Worm (Caenorhabditis elegans) whole organism, L1 larva: ENCODE results near the gene asp-16.

Source experiments
- alr-1 ChIP-seq: fragments of 200-800 bp; sonication (Bioruptor generic); optimal IDR thresholded peaks from 2 replicates; lab custom pipeline; 2018; ENCODE audit warnings: borderline replicate concordance, mild to moderate bottlenecking, missing genetic modification characterization, missing compliant biosample characterization
- ama-1 ChIP-seq: fragments of 150-350 bp; optimal IDR thresholded peaks from 2 replicates; lab custom pipeline; 2014
- blmp-1 ChIP-seq: fragments of 150-350 bp; optimal IDR thresholded peaks from 2 replicates; lab custom pipeline; 2014; ENCODE audit warnings: missing biosample characterization, missing genetic modification characterization
- ceh-82 ChIP-seq, 3 experiments: fragments of 150-350 bp in 1 of 3; sonication (generic microtip) in 2 of 3; optimal IDR thresholded peaks; 2 replicates each; lab custom pipeline; 2014 to 2017; ENCODE audit warnings: missing biosample characterization in 3 of 3, missing genetic modification characterization in 3 of 3
- ceh-90 ChIP-seq: sonication (generic microtip); optimal IDR thresholded peaks from 2 replicates; lab custom pipeline; 2016; ENCODE audit warnings: missing genetic modification characterization, missing compliant biosample characterization
- egl-13 ChIP-seq: sonication (generic microtip); optimal IDR thresholded peaks from 2 replicates; lab custom pipeline; 2016; ENCODE audit warnings: missing genotype, missing genetic modification reagents, missing genetic modification characterization, missing compliant biosample characterization
- fkh-4 ChIP-seq: sonication (generic microtip); optimal IDR thresholded peaks from 2 replicates; lab custom pipeline; 2016; ENCODE audit warnings: missing compliant biosample characterization, missing genetic modification characterization, borderline replicate concordance
- fos-1 ChIP-seq: fragments of 150-350 bp; optimal IDR thresholded peaks from 2 replicates; lab custom pipeline; 2014; ENCODE audit warnings: missing biosample characterization, missing genetic modification characterization
- grh-1 ChIP-seq: fragments of 200-800 bp; sonication (Bioruptor generic); IDR thresholded peaks from 2 replicates; pipeline ENCODE4 v1.3.6; 2022; ENCODE audit warnings: missing genetic modification reagents, missing genetic modification characterization, missing compliant biosample characterization
- hlh-4 ChIP-seq: sonication (generic microtip); optimal IDR thresholded peaks from 2 replicates; lab custom pipeline; 2016; ENCODE audit warnings: mild to moderate bottlenecking, missing genetic modification characterization, missing compliant biosample characterization
- hpl-2 ChIP-seq: fragments of 150-350 bp; optimal IDR thresholded peaks from 2 replicates; lab custom pipeline; 2014; ENCODE audit warnings: missing biosample characterization, missing genetic modification reagents, missing genetic modification characterization
- irx-1 ChIP-seq: sonication (generic microtip); optimal IDR thresholded peaks from 2 replicates; lab custom pipeline; 2016; ENCODE audit warnings: missing genetic modification characterization, missing compliant biosample characterization
- isw-1 ChIP-seq: fragments of 200-800 bp; sonication (Bioruptor generic); IDR thresholded peaks from 2 replicates; pipeline ENCODE4 v1.3.6; 2022; ENCODE audit warnings: missing genetic modification characterization, missing compliant biosample characterization
- jun-1 ChIP-seq: fragments of 150-350 bp; optimal IDR thresholded peaks from 2 replicates; lab custom pipeline; 2014; ENCODE audit warnings: missing biosample characterization, missing genetic modification reagents, missing genetic modification characterization
- lin-14 ChIP-seq: fragments of 200-800 bp; sonication (Bioruptor generic); optimal IDR thresholded peaks from 2 replicates; lab custom pipeline; 2018; ENCODE audit warnings: mild to moderate bottlenecking, missing genetic modification characterization, moderate library complexity, missing compliant biosample characterization
- lin-15B ChIP-seq: fragments of 150-350 bp; sonication (generic microtip); optimal IDR thresholded peaks from 3 replicates; lab custom pipeline; 2014; ENCODE audit warnings: missing biosample characterization, missing genetic modification characterization
- lin-35 ChIP-seq, 2 experiments: fragments of 150-350 bp; optimal IDR thresholded peaks; 2 replicates each; lab custom pipeline; 2014; ENCODE audit warnings: missing biosample characterization in 2 of 2, missing genetic modification characterization in 2 of 2, missing genetic modification reagents in 2 of 2
- lsy-2 ChIP-seq, 2 experiments: fragments of 150-350 bp; optimal IDR thresholded peaks; 2 replicates each; lab custom pipeline; 2014; ENCODE audit warnings: missing biosample characterization in 2 of 2, missing genetic modification characterization in 2 of 2
- mab-9 ChIP-seq: fragments of 200-800 bp; sonication (Bioruptor generic); IDR thresholded peaks from 2 replicates; pipeline ENCODE4 v1.3.6; 2022; ENCODE audit warnings: missing genetic modification reagents, missing genetic modification characterization, missing compliant biosample characterization
- mep-1 ChIP-seq: fragments of 150-350 bp; optimal IDR thresholded peaks from 2 replicates; lab custom pipeline; 2014; ENCODE audit warnings: missing biosample characterization, missing genetic modification characterization
- nhr-11 ChIP-seq: fragments of 150-350 bp; optimal IDR thresholded peaks from 2 replicates; lab custom pipeline; 2014; ENCODE audit warnings: missing biosample characterization, missing genetic modification characterization
- nhr-12 ChIP-seq: sonication (generic microtip); optimal IDR thresholded peaks from 2 replicates; lab custom pipeline; 2017; ENCODE audit warnings: missing biosample characterization, missing genetic modification characterization
- nhr-19 ChIP-seq: fragments of 200-800 bp; sonication (Bioruptor generic); conservative IDR thresholded peaks from 2 replicates; pipeline ENCODE4 v1.3.6; 2022; ENCODE audit warnings: missing genetic modification characterization, missing compliant biosample characterization
- nhr-28 ChIP-seq: fragments of 150-350 bp; optimal IDR thresholded peaks from 2 replicates; lab custom pipeline; 2014; ENCODE audit warnings: missing biosample characterization, missing genetic modification characterization
- nhr-47 ChIP-seq: sonication (generic microtip); optimal IDR thresholded peaks from 2 replicates; lab custom pipeline; 2016; ENCODE audit warnings: mild to moderate bottlenecking, missing genetic modification characterization, moderate library complexity, missing compliant biosample characterization
- nhr-76 ChIP-seq: sonication (generic microtip); optimal IDR thresholded peaks from 2 replicates; lab custom pipeline; 2017; ENCODE audit warnings: missing biosample characterization, missing genetic modification characterization
- nhr-84 ChIP-seq: sonication (generic microtip); optimal IDR thresholded peaks from 2 replicates; lab custom pipeline; 2017; ENCODE audit warnings: missing biosample characterization, missing genetic modification characterization
- pag-3 ChIP-seq: sonication (generic microtip); optimal IDR thresholded peaks from 2 replicates; lab custom pipeline; 2017; ENCODE audit warnings: missing genetic modification characterization, mild to moderate bottlenecking, missing compliant biosample characterization, antibody characterized with exemption, borderline replicate concordance; ENCODE audit not compliant: insufficient read depth
- snpc-4 ChIP-seq: fragments of 150-350 bp; optimal IDR thresholded peaks from 2 replicates; lab custom pipeline; 2014; ENCODE audit warnings: missing biosample characterization, missing genetic modification characterization
- sptf-1 ChIP-seq: fragments of 150-350 bp; optimal IDR thresholded peaks from 2 replicates; lab custom pipeline; 2014; ENCODE audit warnings: missing biosample characterization, missing genetic modification characterization
- sup-37 ChIP-seq: fragments of 200-800 bp; sonication (Bioruptor generic); optimal IDR thresholded peaks from 2 replicates; lab custom pipeline; 2018; ENCODE audit warnings: mild to moderate bottlenecking, missing genetic modification characterization, missing compliant biosample characterization
- tlp-1 ChIP-seq: fragments of 150-350 bp; optimal IDR thresholded peaks from 2 replicates; lab custom pipeline; 2014; ENCODE audit warnings: missing biosample characterization, missing genetic modification characterization
- vab-15 ChIP-seq: sonication (generic microtip); optimal IDR thresholded peaks from 2 replicates; lab custom pipeline; 2017; ENCODE audit warnings: missing genotype, mild to moderate bottlenecking, missing genetic modification characterization, missing compliant biosample characterization
- xbp-1 ChIP-seq: sonication (generic microtip); optimal IDR thresholded peaks from 2 replicates; lab custom pipeline; 2016; ENCODE audit warnings: missing genetic modification characterization, missing compliant biosample characterization
- zag-1 ChIP-seq: fragments of 150-350 bp; optimal IDR thresholded peaks from 2 replicates; lab custom pipeline; 2014; ENCODE audit warnings: missing biosample characterization, missing genetic modification characterization
- ztf-11 ChIP-seq, 2 experiments: sonication (generic microtip); optimal IDR thresholded peaks; 2 replicates each; lab custom pipeline; 2016 to 2017; ENCODE audit warnings: missing genetic modification characterization in 2 of 2, missing biosample characterization in 1 of 2, missing compliant biosample characterization in 1 of 2

The asp-16 gene

ce11 chrV:19068888-19069287 lies 26.5 kb upstream of the asp-16 start:
- no peak for TF ChIP-seq xbp-1 (tag; lab: Kevin White, UChicago)

ce11 chrV:19063326-19063725 lies 20.9 kb upstream of the asp-16 start:
- TF ChIP-seq nhr-11 (tag; lab: Kevin White, UChicago) (no peak), mep-1 (tag; lab: Kevin White, UChicago) (no peak), grh-1 (GFP tag; lab: Robert Waterston, UW) (no peak), fos-1 (no peak), nhr-19 (no peak), nhr-47 (tag; lab: Kevin White, UChicago) (no peak), lsy-2 (tag; optimal IDR thresholded peaks at IDR 0.05; lab: Kevin White, UChicago) (no peak), xbp-1 (tag; lab: Kevin White, UChicago) (no peak), isw-1 (GFP tag; lab: Robert Waterston, UW) (no peak), sup-37 (GFP tag; lab: Kevin White, UChicago) (no peak)
- TF ChIP-seq, all 84 proteins: peak for 0

ce11 chrV:19059873-19060272 lies 17.5 kb upstream of the asp-16 start, which contains the start of gene twk-46:
Gene twk-46 (plus strand): TSS chrV:19060173.
- TF ChIP-seq sptf-1 (tag; lab: Kevin White, UChicago), result no peak
- TF ChIP-seq nhr-47 (tag; lab: Kevin White, UChicago), result no peak
- no peak for TF ChIP-seq hpl-2 (GFP tag; lab: Kevin White, UChicago)
- TF ChIP-seq ceh-90 (tag; lab: Kevin White, UChicago), result no peak
- no peak for TF ChIP-seq nhr-84 (tag; lab: Kevin White, UChicago)
- TF ChIP-seq lin-35 (GFP tag; optimal IDR thresholded peaks at IDR 0.05; lab: Kevin White, UChicago), result no peak
- TF ChIP-seq hlh-4 (tag; lab: Kevin White, UChicago), result no peak
- no peak for TF ChIP-seq xbp-1 (tag; lab: Kevin White, UChicago)
- TF ChIP-seq vab-15 (tag; lab: Kevin White, UChicago), result no peak
- no peak for TF ChIP-seq mab-9 (GFP tag; lab: Robert Waterston, UW)
- no peak for TF ChIP-seq nhr-19
- TF ChIP-seq nhr-28 (tag; lab: Kevin White, UChicago), result no peak
- TF ChIP-seq snpc-4, result no peak
- no peak for TF ChIP-seq egl-13
- no peak for TF ChIP-seq ama-1

- TF ChIP-seq vab-15 (tag; lab: Kevin White, UChicago) (no peak), pag-3 (tag; lab: Kevin White, UChicago) (no peak), lin-14 (GFP tag; lab: Kevin White, UChicago) (no peak), zag-1 (tag; lab: Kevin White, UChicago) (no peak), nhr-47 (tag; lab: Kevin White, UChicago) (no peak), fkh-4 (tag; lab: Kevin White, UChicago) (no peak), nhr-12 (tag; lab: Kevin White, UChicago) (no peak), blmp-1 (tag; lab: Kevin White, UChicago) (no peak), jun-1 (tag; lab: Kevin White, UChicago) (no peak), ceh-90 (tag; lab: Kevin White, UChicago) (no peak), ceh-82 (tag; optimal IDR thresholded peaks at IDR 0.05; lab: Kevin White, UChicago) (no peak), tlp-1 (tag; lab: Kevin White, UChicago) (no peak), alr-1 (tag; lab: Kevin White, UChicago) (no peak), nhr-76 (no peak), ztf-11 (tag; optimal IDR thresholded peaks at IDR 0.05; lab: Kevin White, UChicago) (no peak), irx-1 (no peak), lin-15B (tag; lab: Kevin White, UChicago) (no peak), hpl-2 (GFP tag; lab: Kevin White, UChicago) (no peak)
Measured at ce11 chrV:19058086-19058485, 15.7 kb upstream of the asp-16 start.
